Fruit fly (Drosophila melanogaster) whole organism, pupa: Measurements from ENCODE around the gene spel1.

Source experiments
- CG15710 ChIP-seq: fragments of 200-800 bp; sonication (Bioruptor generic); optimal IDR thresholded peaks from 2 replicates; lab custom pipeline; 2018; ENCODE audit warnings: missing biosample characterization, mild to moderate bottlenecking, missing genetic modification characterization, moderate library complexity
- CG17806 ChIP-seq: fragments of 200-800 bp; sonication (Bioruptor generic); optimal IDR thresholded peaks from 2 replicates; lab custom pipeline; 2018; ENCODE audit warnings: missing biosample characterization, mild to moderate bottlenecking, missing genetic modification characterization, moderate library complexity
- CG32121 ChIP-seq: fragments of 200-800 bp; sonication (Bioruptor generic); IDR thresholded peaks from 2 replicates; pipeline ENCODE4 v1.3.6; 2022; ENCODE audit warnings: missing biosample characterization, missing genetic modification characterization
- Ets98B ChIP-seq: fragments of 200-800 bp; sonication (Bioruptor generic); IDR thresholded peaks from 2 replicates; pipeline ENCODE4 v1.3.6; 2022; ENCODE audit warnings: missing biosample characterization, missing genetic modification characterization

- no peak for TF ChIP-seq CG15710 (tag; lab: Kevin White, UChicago)
- no peak for TF ChIP-seq CG17806 (tag; lab: Kevin White, UChicago)
- TF ChIP-seq CG32121 = no peak
- no peak for TF ChIP-seq Ets98B (GFP tag; lab: Robert Waterston, UW)
These were observed 20.0 kb downstream of the spel1 start for dm6 chr2L:14381881-14382280.
